Fruit fly (Drosophila melanogaster) whole organism, embryonic: ENCODE data around the gene CG16719.

Experiments used
- C15 ChIP-seq: fragments of 200-800 bp; sonication (Bioruptor generic); IDR thresholded peaks from 3 replicates; pipeline ENCODE4 v1.3.6; 2022; ENCODE audit warnings: missing biosample characterization, missing genetic modification characterization
- CG10366 ChIP-seq: fragments of 200-800 bp; sonication (Bioruptor generic); IDR thresholded peaks from 2 replicates; pipeline ENCODE4 v1.3.6; 2022; ENCODE audit warnings: missing biosample characterization, missing genetic modification characterization
- CG10462 ChIP-seq: fragments of 200-800 bp; sonication (Bioruptor generic); optimal IDR thresholded peaks from 2 replicates; lab custom pipeline; 2016; ENCODE audit warnings: missing biosample characterization, missing genetic modification characterization
- CG10979 ChIP-seq: fragments of 200-800 bp; sonication (Bioruptor generic); optimal IDR thresholded peaks from 2 replicates; lab custom pipeline; 2018; ENCODE audit warnings: missing biosample characterization, mild to moderate bottlenecking, missing genetic modification characterization, moderate library complexity
- CG14965 ChIP-seq: fragments of 200-800 bp; sonication (Bioruptor generic); optimal IDR thresholded peaks from 2 replicates; lab custom pipeline; 2016; ENCODE audit warnings: missing biosample characterization, missing genetic modification characterization, borderline replicate concordance
- CG15073 ChIP-seq: fragments of 200-800 bp; sonication (Bioruptor generic); optimal IDR thresholded peaks from 2 replicates; lab custom pipeline; 2016; ENCODE audit warnings: missing biosample characterization, missing genetic modification characterization
- CG17385 ChIP-seq: fragments of 200-800 bp; sonication (Bioruptor generic); optimal IDR thresholded peaks from 3 replicates; lab custom pipeline; 2018; ENCODE audit warnings: missing biosample characterization, mild to moderate bottlenecking, missing genetic modification characterization
- CG17829 ChIP-seq: fragments of 200-800 bp; optimal IDR thresholded peaks from 2 replicates; lab custom pipeline; 2019; ENCODE audit warnings: missing biosample characterization, mild to moderate bottlenecking, missing genetic modification characterization, moderate library complexity
- CG30020 ChIP-seq: fragments of 200-800 bp; optimal IDR thresholded peaks from 2 replicates; lab custom pipeline; 2019; ENCODE audit warnings: missing biosample characterization, mild to moderate bottlenecking, missing genetic modification characterization, moderate library complexity
- CG34224 ChIP-seq: fragments of 200-800 bp; sonication (Bioruptor generic); IDR thresholded peaks from 3 replicates; pipeline ENCODE4 v1.3.6; 2022; ENCODE audit warnings: missing biosample characterization, missing genetic modification characterization; ENCODE audit not compliant: partially characterized antibody
- CG34422 ChIP-seq: fragments of 200-800 bp; sonication (Bioruptor generic); IDR thresholded peaks from 3 replicates; pipeline ENCODE4 v1.3.6; 2022; ENCODE audit warnings: missing biosample characterization, missing genetic modification characterization
- CG4404 ChIP-seq: fragments of 200-800 bp; sonication (Bioruptor generic); IDR thresholded peaks from 2 replicates; pipeline ENCODE4 v1.3.6; 2022; ENCODE audit warnings: missing biosample characterization, missing genetic modification characterization
- CG4617 ChIP-seq: fragments of 200-800 bp; sonication (Bioruptor generic); optimal IDR thresholded peaks from 3 replicates; lab custom pipeline; 2016; ENCODE audit warnings: missing biosample characterization, missing genetic modification characterization, borderline replicate concordance
- CG4854 ChIP-seq: fragments of 200-800 bp; sonication (Bioruptor generic); optimal IDR thresholded peaks from 2 replicates; lab custom pipeline; 2016; ENCODE audit warnings: missing biosample characterization, missing genetic modification characterization, inconsistent platforms
- CG5180 ChIP-seq: fragments of 200-800 bp; sonication (Bioruptor generic); optimal IDR thresholded peaks from 3 replicates; lab custom pipeline; 2017; ENCODE audit warnings: missing biosample characterization, missing genetic modification characterization, mild to moderate bottlenecking, moderate library complexity, missing genetic modification reagents
- CG6791 ChIP-seq: fragments of 200-800 bp; sonication (Bioruptor generic); IDR thresholded peaks from 3 replicates; pipeline ENCODE4 v1.3.6; 2022; ENCODE audit warnings: missing biosample characterization, missing genetic modification characterization; ENCODE audit not compliant: partially characterized antibody
- CG7786 ChIP-seq: fragments of 200-800 bp; sonication (Bioruptor generic); optimal IDR thresholded peaks from 2 replicates; lab custom pipeline; 2016; ENCODE audit warnings: missing biosample characterization, missing genetic modification characterization
- CG7839 ChIP-seq: fragments of 200-800 bp; sonication (Bioruptor generic); optimal IDR thresholded peaks from 3 replicates; lab custom pipeline; 2018; ENCODE audit warnings: missing biosample characterization, mild to moderate bottlenecking, missing genetic modification characterization, moderate library complexity
- CG7963 ChIP-seq: fragments of 200-800 bp; sonication (Bioruptor generic); IDR thresholded peaks from 3 replicates; pipeline ENCODE4 v1.3.6; 2022; ENCODE audit warnings: missing biosample characterization, missing genetic modification characterization; ENCODE audit not compliant: partially characterized antibody
- CG8359 ChIP-seq: fragments of 200-800 bp; sonication (Bioruptor generic); optimal IDR thresholded peaks from 2 replicates; lab custom pipeline; 2017; ENCODE audit warnings: missing biosample characterization, mild to moderate bottlenecking, missing genetic modification characterization, borderline replicate concordance
- CG9797 ChIP-seq: fragments of 200-800 bp; sonication (Bioruptor generic); optimal IDR thresholded peaks from 3 replicates; lab custom pipeline; 2018; ENCODE audit warnings: missing biosample characterization, mild to moderate bottlenecking, missing genetic modification characterization
- Chrac-16 ChIP-seq: fragments of 200-800 bp; sonication (Bioruptor generic); optimal IDR thresholded peaks from 3 replicates; lab custom pipeline; 2016; ENCODE audit warnings: missing biosample characterization, missing genetic modification characterization
- Dp ChIP-seq: fragments of 200-800 bp; sonication (Bioruptor generic); optimal IDR thresholded peaks from 2 replicates; lab custom pipeline; 2018; ENCODE audit warnings: missing biosample characterization, mild to moderate bottlenecking, missing genetic modification characterization, moderate library complexity
- ERR ChIP-seq: fragments of 200-800 bp; sonication (Bioruptor generic); optimal IDR thresholded peaks from 2 replicates; lab custom pipeline; 2016; ENCODE audit warnings: missing biosample characterization, missing genetic modification characterization
- Fer2 ChIP-seq: fragments of 200-800 bp; sonication (Bioruptor generic); optimal IDR thresholded peaks from 2 replicates; lab custom pipeline; 2018; ENCODE audit warnings: missing biosample characterization, mild to moderate bottlenecking, missing genetic modification characterization, moderate library complexity
- Kr ChIP-seq: fragments of 200-800 bp; sonication (Bioruptor generic); optimal IDR thresholded peaks from 2 replicates; lab custom pipeline; 2017; ENCODE audit warnings: missing biosample characterization, mild to moderate bottlenecking, missing genetic modification characterization
- Med ChIP-seq: fragments of 200-800 bp; sonication (Bioruptor generic); peaks from one replicate; lab custom pipeline; 2016; ENCODE audit warnings: missing biosample characterization, missing genetic modification characterization, mild to moderate bottlenecking, inconsistent platforms, moderate library complexity
- Neu2 ChIP-seq: fragments of 200-800 bp; sonication (Bioruptor generic); optimal IDR thresholded peaks from 3 replicates; lab custom pipeline; 2016; ENCODE audit warnings: missing biosample characterization, missing genetic modification characterization, borderline replicate concordance
- Nf-YA ChIP-seq: fragments of 200-800 bp; sonication (Bioruptor generic); IDR thresholded peaks from 2 replicates; pipeline ENCODE4 v1.3.6; 2022; ENCODE audit warnings: missing biosample characterization, missing genetic modification characterization
- Rfx ChIP-seq: fragments of 200-800 bp; sonication (Bioruptor generic); IDR thresholded peaks from 2 replicates; pipeline ENCODE4 v1.3.6; 2022; ENCODE audit warnings: missing biosample characterization, missing genetic modification characterization
- Sox102F ChIP-seq: fragments of 200-800 bp; sonication (Bioruptor generic); optimal IDR thresholded peaks from 2 replicates; lab custom pipeline; 2018; ENCODE audit warnings: missing biosample characterization, mild to moderate bottlenecking, missing genetic modification characterization, moderate library complexity
- al ChIP-seq: fragments of 200-800 bp; sonication (Bioruptor generic); IDR thresholded peaks from 2 replicates; pipeline ENCODE4 v1.3.6; 2022; ENCODE audit warnings: missing biosample characterization, missing genetic modification characterization
- bcd ChIP-seq: fragments of 200-800 bp; sonication (Bioruptor generic); optimal IDR thresholded peaks from 2 replicates; lab custom pipeline; 2017; ENCODE audit warnings: missing biosample characterization, mild to moderate bottlenecking, missing genetic modification characterization
- bigmax ChIP-seq: fragments of 200-800 bp; sonication (Bioruptor generic); optimal IDR thresholded peaks from 2 replicates; lab custom pipeline; 2018; ENCODE audit warnings: missing biosample characterization, mild to moderate bottlenecking, missing genetic modification characterization
- br ChIP-seq: fragments of >200 bp; optimal IDR thresholded peaks from 2 replicates; lab custom pipeline; 2017
- chinmo ChIP-seq: fragments of 200-800 bp; sonication (Bioruptor generic); IDR thresholded peaks from 4 replicates; pipeline ENCODE4 v1.3.6; 2022; ENCODE audit warnings: missing biosample characterization, missing genetic modification characterization; ENCODE audit not compliant: partially characterized antibody
- chm ChIP-seq: fragments of 200-800 bp; sonication (Bioruptor generic); IDR thresholded peaks from 2 replicates; pipeline ENCODE4 v1.3.6; 2022; ENCODE audit warnings: missing biosample characterization, missing genetic modification characterization
- chn ChIP-seq: fragments of 200-800 bp; sonication (Bioruptor generic); optimal IDR thresholded peaks from 2 replicates; lab custom pipeline; 2016; ENCODE audit warnings: missing biosample characterization, missing genetic modification characterization
- ci ChIP-seq: fragments of 200-800 bp; sonication (Bioruptor generic); IDR thresholded peaks from 3 replicates; pipeline ENCODE4 v1.3.6; 2022; ENCODE audit warnings: missing biosample characterization, missing genetic modification characterization
- corto ChIP-seq: fragments of 200-800 bp; sonication (Bioruptor generic); optimal IDR thresholded peaks from 2 replicates; lab custom pipeline; 2016; ENCODE audit warnings: missing biosample characterization, mild to moderate bottlenecking, missing genetic modification characterization, moderate library complexity
- danr ChIP-seq: fragments of 200-800 bp; sonication (Bioruptor generic); IDR thresholded peaks from 2 replicates; pipeline ENCODE4 v1.3.6; 2022; ENCODE audit warnings: missing biosample characterization, missing genetic modification characterization
- gem ChIP-seq: fragments of 200-800 bp; sonication (Bioruptor generic); optimal IDR thresholded peaks from 2 replicates; lab custom pipeline; 2019; ENCODE audit warnings: missing biosample characterization, mild to moderate bottlenecking, missing genetic modification characterization, moderate library complexity
- h ChIP-seq: fragments of >200 bp; optimal IDR thresholded peaks from 2 replicates; lab custom pipeline; 2017
- lilli ChIP-seq: fragments of 200-800 bp; sonication (Bioruptor generic); optimal IDR thresholded peaks from 3 replicates; lab custom pipeline; 2016; ENCODE audit warnings: missing biosample characterization, missing genetic modification characterization
- lola ChIP-seq, 3 experiments: fragments of >200 bp in 2 of 3; fragments of 200-800 bp in 1 of 3; sonication (Bioruptor generic) in 1 of 3; optimal IDR thresholded peaks; 2 replicates each; lab custom pipeline; 2017 to 2019; ENCODE audit warnings: missing biosample characterization in 3 of 3, missing genetic modification characterization in 3 of 3, mild to moderate bottlenecking in 1 of 3, moderate library complexity in 1 of 3
- lov ChIP-seq, 2 experiments: fragments of 200-800 bp in 1 of 2; fragments of >200 bp in 1 of 2; sonication (Bioruptor generic) in 1 of 2; IDR thresholded peaks in 1 of 2; optimal IDR thresholded peaks in 1 of 2; 2 replicates in 1 of 2; 3 replicates in 1 of 2; pipeline versions ENCODE4 v1.3.6 to Lab custom; 2017 to 2022; ENCODE audit warnings: missing biosample characterization in 1 of 2, missing genetic modification characterization in 1 of 2
- repo ChIP-seq: fragments of 200-800 bp; sonication (Bioruptor generic); optimal IDR thresholded peaks from 2 replicates; lab custom pipeline; 2016; ENCODE audit warnings: missing biosample characterization, missing genetic modification characterization
- sisA ChIP-seq: fragments of 200-800 bp; sonication (Bioruptor generic); IDR thresholded peaks from 2 replicates; pipeline ENCODE4 v1.3.6; 2022; ENCODE audit warnings: missing biosample characterization, missing genetic modification characterization
- slou ChIP-seq: fragments of 200-800 bp; sonication (Bioruptor generic); optimal IDR thresholded peaks from 3 replicates; lab custom pipeline; 2016; ENCODE audit warnings: missing biosample characterization, missing genetic modification characterization
- sna ChIP-seq: fragments of 200-800 bp; sonication (Bioruptor generic); IDR thresholded peaks from 2 replicates; pipeline ENCODE4 v1.3.6; 2022; ENCODE audit warnings: missing biosample characterization, missing genetic modification characterization; ENCODE audit not compliant: partially characterized antibody
- tup ChIP-seq: fragments of 200-800 bp; sonication (Bioruptor generic); optimal IDR thresholded peaks from 2 replicates; lab custom pipeline; 2016; ENCODE audit warnings: missing biosample characterization, mild to moderate bottlenecking, missing genetic modification characterization, moderate library complexity

The CG16719 gene

DNA sequence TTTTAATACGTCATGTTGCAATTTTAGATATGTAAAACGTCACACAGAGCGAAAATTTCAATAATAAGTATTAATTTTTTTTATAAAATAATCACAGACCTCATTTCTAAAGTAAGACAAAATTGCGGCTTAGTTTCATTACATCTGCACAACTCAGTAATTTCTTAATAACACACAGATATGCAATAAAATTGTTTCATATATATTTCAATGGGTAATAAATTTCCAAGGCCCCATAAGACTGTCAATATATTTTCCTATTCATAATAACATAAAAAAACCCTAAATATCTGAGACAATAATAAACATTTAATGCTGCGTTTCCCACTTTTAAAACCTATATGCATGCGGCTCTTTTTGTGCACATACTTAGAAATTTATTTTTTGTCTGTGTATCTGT is 10.7 kb downstream of the CG16719 start (continued):
- TF ChIP-seq CG17829 (tag; lab: Kevin White, UChicago) (peak; percentile 12), chinmo (GFP tag; lab: Robert Waterston, UW) (no peak), CG9797 (GFP tag; lab: Kevin White, UChicago) (no peak), CG7839 (peak; percentile 59), Dp (no peak), sisA (GFP tag; lab: Robert Waterston, UW) (no peak), CG34422 (GFP tag; lab: Robert Waterston, UW) (no peak), CG4617 (GFP tag; lab: Kevin White, UChicago) (no peak), br (lab: Kevin White, UChicago) (no peak), Med (GFP tag; lab: Kevin White, UChicago) (no peak), Chrac-16 (GFP tag; lab: Kevin White, UChicago) (no peak), Kr (GFP tag; lab: Kevin White, UChicago) (no peak), lov (optimal IDR thresholded peaks at IDR 0.05; lab: Kevin White, UChicago) (no peak), lov (GFP tag; IDR thresholded peaks at IDR 0.05; lab: Robert Waterston, UW) (no peak), corto (no peak), danr (GFP tag; lab: Robert Waterston, UW) (no peak), CG10462 (GFP tag; lab: Kevin White, UChicago) (no peak), CG4404 (GFP tag; lab: Robert Waterston, UW) (no peak), gem (peak; percentile 74), repo (GFP tag; lab: Kevin White, UChicago) (no peak), CG7786 (GFP tag; lab: Kevin White, UChicago) (no peak), lola (GFP tag; optimal IDR thresholded peaks at IDR 0.05; lab: Kevin White, UChicago) (no peak), CG10979 (no peak), CG14965 (GFP tag; lab: Kevin White, UChicago) (no peak), CG8359 (no peak), chn (GFP tag; lab: Kevin White, UChicago) (no peak), Fer2 (tag; lab: Kevin White, UChicago) (peak; percentile 3), bigmax (GFP tag; lab: Kevin White, UChicago) (no peak), chm (GFP tag; lab: Robert Waterston, UW) (no peak), sna (no peak), CG4854 (GFP tag; lab: Kevin White, UChicago) (no peak), CG34224 (no peak), lilli (GFP tag; lab: Kevin White, UChicago) (peak; percentile 13), CG30020 (tag; lab: Kevin White, UChicago) (no peak), Neu2 (no peak), CG15073 (GFP tag; lab: Kevin White, UChicago) (no peak), C15 (GFP tag; lab: Robert Waterston, UW) (no peak), CG17385 (GFP tag; lab: Kevin White, UChicago) (peak; percentile 28), Nf-YA (no peak), CG5180 (GFP tag; lab: Kevin White, UChicago) (no peak), ERR (GFP tag; lab: Kevin White, UChicago) (no peak), al (GFP tag; lab: Robert Waterston, UW) (no peak), CG7963 (GFP tag; lab: Robert Waterston, UW) (no peak), CG10366 (GFP tag; lab: Robert Waterston, UW) (peak; percentile 15; the same call in 1 of the 2 replicates), Sox102F (peak; percentile 68), ci (GFP tag; lab: Robert Waterston, UW) (no peak), slou (peak; percentile 35), Rfx (GFP tag; lab: Robert Waterston, UW) (no peak), bcd (GFP tag; lab: Kevin White, UChicago) (peak; percentile 44), h (lab: Kevin White, UChicago) (no peak), CG6791 (GFP tag; lab: Robert Waterston, UW) (no peak), tup (GFP tag; lab: Kevin White, UChicago) (no peak)
